Worm (Caenorhabditis elegans): ENCODE measurements around the gene toe-1.

ce11 chrII:4482021-4482420 lies 57.1 kb downstream of the toe-1 start, which contains the start of gene T05C1.2:
- TF ChIP-seq ceh-16 (tag; optimal IDR thresholded peaks at IDR 0.05): no peak
- no peak for TF ChIP-seq skn-1 (tag; optimal IDR thresholded peaks at IDR 0.05)

Data from whole organism, L3 larva.